Worm (Caenorhabditis elegans): ENCODE measurements around the gene mcm-3.

DNA sequence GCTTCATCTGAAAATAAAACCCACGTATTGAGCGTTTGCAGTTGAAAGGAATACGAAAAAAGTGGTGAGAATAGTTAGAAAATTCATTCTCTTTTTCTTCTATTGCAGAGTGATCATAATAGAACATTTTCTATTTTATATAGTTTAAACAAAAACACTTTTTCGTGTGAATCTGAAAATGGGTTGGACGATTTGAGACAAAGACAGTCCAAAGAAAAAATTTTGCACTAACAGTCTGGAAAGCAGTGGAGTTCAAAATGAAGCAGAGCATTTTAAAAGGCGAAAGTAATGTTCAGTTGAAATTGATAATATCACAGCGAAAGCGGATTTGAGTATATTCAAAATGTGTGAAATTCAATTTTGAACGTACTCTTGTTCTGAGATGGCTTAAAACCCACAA, 29.2 kb upstream of the mcm-3 start, which contains the start of gene C01G10.18:
- TF ChIP-seq ceh-14 (tag; optimal IDR thresholded peaks at IDR 0.05): no peak
- no peak for TF ChIP-seq ceh-19 (GFP tag; optimal IDR thresholded peaks at IDR 0.05)
- no peak for TF ChIP-seq nhr-11 (tag; optimal IDR thresholded peaks at IDR 0.05)
